Fruit fly (Drosophila melanogaster) whole organism, embryonic: ENCODE data around the gene Cpr73D.

Experiments
- Awh ChIP-seq: fragments of 200-800 bp; sonication (Bioruptor generic); IDR thresholded peaks from 2 replicates; pipeline ENCODE4, ENCODE4 v1.3.6; 2022; ENCODE audit warnings: missing biosample characterization, missing genetic modification characterization
- BEAF-32 ChIP-seq: fragments of 200-800 bp; sonication (Bioruptor generic); optimal IDR thresholded peaks from 3 replicates; lab custom pipeline; 2017; ENCODE audit warnings: missing biosample characterization, missing genetic modification characterization, mild to moderate bottlenecking, moderate library complexity, missing genetic modification reagents
- Blimp-1 ChIP-seq: fragments of 200-800 bp; sonication (Bioruptor generic); optimal IDR thresholded peaks from 3 replicates; lab custom pipeline; 2018; ENCODE audit warnings: missing biosample characterization, missing genetic modification characterization, mild to moderate bottlenecking, moderate library complexity, missing genetic modification reagents
- BtbVII ChIP-seq: fragments of 200-800 bp; sonication (Bioruptor generic); optimal IDR thresholded peaks from 3 replicates; lab custom pipeline; 2017; ENCODE audit warnings: missing biosample characterization, mild to moderate bottlenecking, missing genetic modification characterization
- CG14441 ChIP-seq: fragments of 200-800 bp; sonication (Bioruptor generic); IDR thresholded peaks from 2 replicates; pipeline ENCODE4 v1.3.6; 2022; ENCODE audit warnings: missing biosample characterization, missing genetic modification characterization
- CG18262 ChIP-seq: fragments of 200-800 bp; optimal IDR thresholded peaks from 3 replicates; lab custom pipeline; 2019; ENCODE audit warnings: missing biosample characterization, mild to moderate bottlenecking, missing genetic modification characterization, moderate library complexity
- CG18599 ChIP-seq: fragments of 200-800 bp; sonication (Bioruptor generic); optimal IDR thresholded peaks from 3 replicates; lab custom pipeline; 2017; ENCODE audit warnings: missing biosample characterization, missing genetic modification characterization, mild to moderate bottlenecking, moderate library complexity, missing genetic modification reagents
- CG34422 ChIP-seq: fragments of 200-800 bp; sonication (Bioruptor generic); IDR thresholded peaks from 3 replicates; pipeline ENCODE4 v1.3.6; 2022; ENCODE audit warnings: missing biosample characterization, missing genetic modification characterization
- CG5180 ChIP-seq: fragments of 200-800 bp; sonication (Bioruptor generic); optimal IDR thresholded peaks from 3 replicates; lab custom pipeline; 2017; ENCODE audit warnings: missing biosample characterization, missing genetic modification characterization, mild to moderate bottlenecking, moderate library complexity, missing genetic modification reagents
- CG6175 ChIP-seq: fragments of 200-800 bp; sonication (Bioruptor generic); IDR thresholded peaks from 3 replicates; pipeline ENCODE4 v1.3.6; 2022; ENCODE audit warnings: missing biosample characterization, missing genetic modification characterization
- CG6689 ChIP-seq: fragments of 200-800 bp; sonication (Bioruptor generic); IDR thresholded peaks from 2 replicates; pipeline ENCODE4 v1.3.6; 2022; ENCODE audit warnings: missing biosample characterization, missing genetic modification characterization
- Dbx ChIP-seq: fragments of 200-800 bp; sonication (Bioruptor generic); IDR thresholded peaks from 3 replicates; pipeline ENCODE4 v1.3.6; 2022; ENCODE audit warnings: missing biosample characterization, missing genetic modification characterization
- HLHmδ ChIP-seq: fragments of 200-800 bp; sonication (Bioruptor generic); optimal IDR thresholded peaks from 2 replicates; lab custom pipeline; 2018; ENCODE audit warnings: missing biosample characterization, mild to moderate bottlenecking, missing genetic modification characterization, moderate library complexity
- HmgD ChIP-seq: fragments of 200-800 bp; sonication (Bioruptor generic); optimal IDR thresholded peaks from 3 replicates; lab custom pipeline; 2016; ENCODE audit warnings: missing biosample characterization, missing genetic modification characterization
- Jarid2 ChIP-seq: fragments of 200-800 bp; sonication (Bioruptor generic); optimal IDR thresholded peaks from 3 replicates; lab custom pipeline; 2017; ENCODE audit warnings: mild to moderate bottlenecking, missing biosample characterization, missing genetic modification reagents, missing genetic modification characterization
- Lhr ChIP-seq: fragments of 200-800 bp; sonication (Bioruptor generic); optimal IDR thresholded peaks from 3 replicates; lab custom pipeline; 2017; ENCODE audit warnings: mild to moderate bottlenecking, missing biosample characterization, missing genetic modification reagents, missing genetic modification characterization
- Mad ChIP-seq: fragments of 200-800 bp; sonication (Bioruptor generic); optimal IDR thresholded peaks from 2 replicates; lab custom pipeline; 2016; ENCODE audit warnings: missing biosample characterization, missing genetic modification characterization
- Med ChIP-seq: fragments of 200-800 bp; sonication (Bioruptor generic); peaks from one replicate; lab custom pipeline; 2016; ENCODE audit warnings: missing biosample characterization, missing genetic modification characterization, mild to moderate bottlenecking, inconsistent platforms, moderate library complexity
- Mrtf ChIP-seq: fragments of 200-800 bp; sonication (Bioruptor generic); IDR thresholded peaks from 3 replicates; pipeline ENCODE4 v1.3.6; 2022; ENCODE audit warnings: missing biosample characterization, missing genetic modification characterization
- Opbp ChIP-seq: fragments of 200-800 bp; sonication (Bioruptor generic); IDR thresholded peaks from 3 replicates; pipeline ENCODE4 v1.3.6; 2022; ENCODE audit warnings: missing biosample characterization, missing genetic modification characterization; ENCODE audit not compliant: partially characterized antibody
- Sin3A ChIP-seq: fragments of >200 bp; optimal IDR thresholded peaks from 2 replicates; lab custom pipeline; 2018
- abd-A ChIP-seq: fragments of 200-800 bp; sonication (Bioruptor generic); optimal IDR thresholded peaks from 3 replicates; lab custom pipeline; 2019; ENCODE audit warnings: missing biosample characterization, mild to moderate bottlenecking, missing genetic modification characterization, moderate library complexity
- bowl ChIP-seq: fragments of 200-800 bp; sonication (Bioruptor generic); IDR thresholded peaks from 2 replicates; pipeline ENCODE4 v1.3.6; 2022; ENCODE audit warnings: missing biosample characterization, missing genetic modification characterization
- cato ChIP-seq: fragments of 200-800 bp; sonication (Bioruptor generic); optimal IDR thresholded peaks from 2 replicates; lab custom pipeline; 2016; ENCODE audit warnings: missing biosample characterization, missing genetic modification characterization, borderline replicate concordance
- dysf ChIP-seq: fragments of 200-800 bp; sonication (Bioruptor generic); IDR thresholded peaks from 3 replicates; pipeline ENCODE4 v1.3.6; 2022; ENCODE audit warnings: missing biosample characterization, missing genetic modification characterization
- gcm2 ChIP-seq: fragments of 200-800 bp; sonication (Bioruptor generic); optimal IDR thresholded peaks from 2 replicates; lab custom pipeline; 2016; ENCODE audit warnings: missing biosample characterization, missing genetic modification characterization
- gt ChIP-seq: fragments of 200-800 bp; sonication (Bioruptor generic); IDR thresholded peaks from 2 replicates; pipeline ENCODE4 v1.3.6; 2022; ENCODE audit warnings: missing biosample characterization, missing genetic modification characterization
- mirr ChIP-seq: fragments of 200-800 bp; sonication (Bioruptor generic); optimal IDR thresholded peaks from 3 replicates; lab custom pipeline; 2018; ENCODE audit warnings: missing biosample characterization, mild to moderate bottlenecking, missing genetic modification characterization
- oc ChIP-seq: fragments of 200-800 bp; sonication (Bioruptor generic); optimal IDR thresholded peaks from 2 replicates; lab custom pipeline; 2018; ENCODE audit warnings: missing biosample characterization, mild to moderate bottlenecking, missing genetic modification characterization, moderate library complexity
- odd ChIP-seq: fragments of 200-800 bp; sonication (Bioruptor generic); optimal IDR thresholded peaks from 2 replicates; lab custom pipeline; 2017; ENCODE audit warnings: missing biosample characterization, mild to moderate bottlenecking, missing genetic modification characterization
- pros ChIP-seq: fragments of 200-800 bp; sonication (Bioruptor generic); optimal IDR thresholded peaks from 3 replicates; lab custom pipeline; 2019; ENCODE audit warnings: missing biosample characterization, mild to moderate bottlenecking, missing genetic modification characterization, moderate library complexity
- rib ChIP-seq: fragments of 200-800 bp; sonication (Bioruptor generic); IDR thresholded peaks from 2 replicates; pipeline ENCODE4 v1.3.6; 2022; ENCODE audit warnings: missing biosample characterization, missing genetic modification characterization
- sc ChIP-seq, 3 experiments: fragments of >200 bp in 2 of 3; fragments of 200-800 bp in 1 of 3; sonication (Bioruptor generic) in 1 of 3; optimal IDR thresholded peaks; 2 replicates in 2 of 3; 3 replicates in 1 of 3; lab custom pipeline; 2017; ENCODE audit warnings: mild to moderate bottlenecking in 1 of 3, missing biosample characterization in 1 of 3, missing genetic modification characterization in 1 of 3, missing genetic modification reagents in 1 of 3
- sens ChIP-seq: fragments of 200-800 bp; sonication (Bioruptor generic); peaks from one replicate; lab custom pipeline; 2016; ENCODE audit warnings: missing biosample characterization, missing genetic modification characterization
- sug ChIP-seq: fragments of 200-800 bp; optimal IDR thresholded peaks from 2 replicates; lab custom pipeline; 2019; ENCODE audit warnings: missing biosample characterization, mild to moderate bottlenecking, missing genetic modification characterization, moderate library complexity
- vvl ChIP-seq: fragments of 200-800 bp; sonication (Bioruptor generic); IDR thresholded peaks from 2 replicates; pipeline ENCODE4 v1.3.6; 2022; ENCODE audit warnings: missing biosample characterization, missing genetic modification characterization
- zen ChIP-seq: fragments of 200-800 bp; sonication (Bioruptor generic); optimal IDR thresholded peaks from 3 replicates; lab custom pipeline; 2018; ENCODE audit warnings: missing biosample characterization, mild to moderate bottlenecking, missing genetic modification characterization, moderate library complexity

Gene Cpr73D

dm6 chr3L:16981114-16981648 is 23.7 kb upstream of the Cpr73D start (continued):
- TF ChIP-seq Lhr (GFP tag; lab: Kevin White, UChicago) = no peak
- TF ChIP-seq rib (GFP tag; lab: Robert Waterston, UW) = 0 out of 2 replicates have a peak, but pooled peaks have one; percentile 13
- 0 out of 3 replicates have a peak, but pooled peaks have one; percentile 38 for TF ChIP-seq CG34422 (GFP tag; lab: Robert Waterston, UW)
- TF ChIP-seq Mad = no peak
- peak; percentile 56 for TF ChIP-seq sug (tag; lab: Kevin White, UChicago)
- peak; percentile 27 for TF ChIP-seq mirr (GFP tag; lab: Kevin White, UChicago)
- peak; percentile 75 for TF ChIP-seq CG6175 (GFP tag; lab: Robert Waterston, UW)
- peak; percentile 18; the same call in 1 of the 3 replicates for TF ChIP-seq Dbx (GFP tag; lab: Robert Waterston, UW)
- TF ChIP-seq Jarid2 (GFP tag; lab: Kevin White, UChicago) = peak; percentile 28
- peak; percentile 68 for TF ChIP-seq CG18599 (GFP tag; lab: Kevin White, UChicago)
- peak; percentile 63 for TF ChIP-seq Med (GFP tag; lab: Kevin White, UChicago)
- TF ChIP-seq odd = peak; percentile 16

dm6 chr3L:16978406-16978805 is 20.9 kb upstream of the Cpr73D start:
- TF ChIP-seq pros (GFP tag; lab: Kevin White, UChicago) = peak; percentile 87
- peak; percentile 64 for TF ChIP-seq oc (tag; lab: Kevin White, UChicago)
- peak; percentile 81 for TF ChIP-seq abd-A
- no peak for TF ChIP-seq HLHmδ
- TF ChIP-seq Mrtf = no peak
- no peak for TF ChIP-seq dysf (GFP tag; lab: Robert Waterston, UW)
- peak; percentile 16 for TF ChIP-seq Med (GFP tag; lab: Kevin White, UChicago)
- TF ChIP-seq sc (optimal IDR thresholded peaks at IDR 0.05; lab: Kevin White, UChicago) = no peak
- no peak for TF ChIP-seq sc (GFP tag; optimal IDR thresholded peaks at IDR 0.05; lab: Kevin White, UChicago)
- TF ChIP-seq Awh (GFP tag; lab: Robert Waterston, UW) = 0 out of 2 replicates have a peak, but pooled peaks have one; percentile 15
- TF ChIP-seq Blimp-1 (GFP tag; lab: Kevin White, UChicago) = peak; percentile 0
- peak; percentile 39; the same call in 1 of the 2 replicates for TF ChIP-seq vvl (GFP tag; lab: Robert Waterston, UW)
- TF ChIP-seq, all 482 proteins: peak for 7

dm6 chr3L:16977311-16977710 is 19.8 kb upstream of the Cpr73D start:
- peak; percentile 23 for TF ChIP-seq sens
- no peak for TF ChIP-seq CG14441 (GFP tag; lab: Robert Waterston, UW)
- no peak for TF ChIP-seq gt (GFP tag; lab: Robert Waterston, UW)
- TF ChIP-seq CG5180 (GFP tag; lab: Kevin White, UChicago) = no peak
- no peak for TF ChIP-seq BEAF-32 (GFP tag; lab: Kevin White, UChicago)
- no peak for TF ChIP-seq CG6689 (GFP tag; lab: Robert Waterston, UW)
- peak; percentile 24 for TF ChIP-seq sug (tag; lab: Kevin White, UChicago)
- TF ChIP-seq CG18262 (tag; lab: Kevin White, UChicago) = no peak
- no peak for TF ChIP-seq gcm2 (GFP tag; lab: Kevin White, UChicago)
- no peak for TF ChIP-seq bowl (GFP tag; lab: Robert Waterston, UW)
- TF ChIP-seq HmgD (GFP tag; lab: Kevin White, UChicago) = no peak
- TF ChIP-seq zen (tag; lab: Kevin White, UChicago) = no peak
- no peak for TF ChIP-seq cato (GFP tag; lab: Kevin White, UChicago)
- TF ChIP-seq BtbVII (GFP tag; lab: Kevin White, UChicago) = no peak
- TF ChIP-seq Opbp (GFP tag; lab: Robert Waterston, UW) = no peak
- TF ChIP-seq Sin3A (lab: Kevin White, UChicago) = no peak
- TF ChIP-seq, all 482 proteins: peak for 2
